Worm (Caenorhabditis elegans) whole organism, L3 larva: ENCODE data around the gene endu-2.

Experiments
- R02D3.7 ChIP-seq: fragments of 150-350 bp; optimal IDR thresholded peaks from 2 replicates; lab custom pipeline; 2014; ENCODE audit warnings: missing biosample characterization, missing genetic modification characterization
- ZK546.5 ChIP-seq: sonication (generic microtip); optimal IDR thresholded peaks from 2 replicates; lab custom pipeline; 2017; ENCODE audit warnings: missing biosample characterization, missing genetic modification characterization
- aly-2 ChIP-seq: fragments of 150-350 bp; optimal IDR thresholded peaks from 2 replicates; lab custom pipeline; 2014; ENCODE audit warnings: missing biosample characterization, missing genetic modification characterization
- ama-1 ChIP-seq: fragments of 150-350 bp; optimal IDR thresholded peaks from 2 replicates; lab custom pipeline; 2018
- ceh-16 ChIP-seq: sonication (generic microtip); optimal IDR thresholded peaks from 2 replicates; lab custom pipeline; 2017; ENCODE audit warnings: missing biosample characterization, missing genetic modification characterization
- ceh-28 ChIP-seq: fragments of 150-350 bp; optimal IDR thresholded peaks from 2 replicates; lab custom pipeline; 2014; ENCODE audit warnings: missing biosample characterization, missing genetic modification reagents, missing genetic modification characterization
- ceh-82 ChIP-seq: fragments of 150-350 bp; optimal IDR thresholded peaks from 2 replicates; lab custom pipeline; 2014; ENCODE audit warnings: missing biosample characterization, missing genetic modification characterization
- daf-12 ChIP-seq: fragments of 150-350 bp; optimal IDR thresholded peaks from 2 replicates; lab custom pipeline; 2014; ENCODE audit warnings: missing biosample characterization, missing genetic modification reagents, missing genetic modification characterization
- egl-27 ChIP-seq: sonication (generic microtip); optimal IDR thresholded peaks from 4 replicates; lab custom pipeline; 2017; ENCODE audit warnings: missing biosample characterization, missing genetic modification reagents, missing genetic modification characterization
- egl-5 ChIP-seq: fragments of 150-350 bp; optimal IDR thresholded peaks from 2 replicates; lab custom pipeline; 2017; ENCODE audit warnings: missing biosample characterization, missing genetic modification reagents, missing genetic modification characterization, inconsistent platforms
- elt-1 ChIP-seq: fragments of 150-350 bp; optimal IDR thresholded peaks from 2 replicates; lab custom pipeline; 2014; ENCODE audit warnings: missing biosample characterization, missing genetic modification characterization
- elt-2 ChIP-seq: sonication (generic microtip); optimal IDR thresholded peaks from 2 replicates; lab custom pipeline; 2016; ENCODE audit warnings: missing genetic modification reagents, mild to moderate bottlenecking, missing genetic modification characterization, missing compliant biosample characterization
- elt-3 ChIP-seq, 3 experiments: fragments of 150-350 bp in 1 of 3; sonication (generic microtip) in 2 of 3; optimal IDR thresholded peaks; 2 replicates in 2 of 3; 4 replicates in 1 of 3; lab custom pipeline; 2014 to 2017; ENCODE audit warnings: missing biosample characterization in 3 of 3, missing genetic modification characterization in 3 of 3
- fkh-10 ChIP-seq: sonication (generic microtip); optimal IDR thresholded peaks from 2 replicates; lab custom pipeline; 2017; ENCODE audit warnings: missing biosample characterization, missing genetic modification reagents, missing genetic modification characterization
- fkh-2 ChIP-seq: fragments of 150-350 bp; optimal IDR thresholded peaks from 2 replicates; lab custom pipeline; 2014; ENCODE audit warnings: missing biosample characterization, missing genetic modification reagents, missing genetic modification characterization
- fos-1 ChIP-seq: fragments of 150-350 bp; optimal IDR thresholded peaks from 2 replicates; lab custom pipeline; 2014; ENCODE audit warnings: missing biosample characterization, missing genetic modification characterization
- jun-1 ChIP-seq: fragments of 150-350 bp; optimal IDR thresholded peaks from 2 replicates; lab custom pipeline; 2014; ENCODE audit warnings: missing biosample characterization, missing genetic modification reagents, missing genetic modification characterization
- lin-15B ChIP-seq: fragments of 150-350 bp; optimal IDR thresholded peaks from 2 replicates; lab custom pipeline; 2014; ENCODE audit warnings: missing biosample characterization, missing genetic modification characterization
- lin-39 ChIP-seq: fragments of 150-350 bp; optimal IDR thresholded peaks from 2 replicates; lab custom pipeline; 2018; ENCODE audit warnings: missing biosample characterization, missing genetic modification reagents, missing genetic modification characterization
- lsy-12 ChIP-seq: sonication (generic microtip); optimal IDR thresholded peaks from 2 replicates; lab custom pipeline; 2016; ENCODE audit warnings: mild to moderate bottlenecking, missing genetic modification characterization, missing compliant biosample characterization
- mdl-1 ChIP-seq: fragments of 150-350 bp; optimal IDR thresholded peaks from 2 replicates; lab custom pipeline; 2014; ENCODE audit warnings: missing biosample characterization, missing genetic modification characterization
- nfya-1 ChIP-seq: sonication (generic microtip); optimal IDR thresholded peaks from 2 replicates; lab custom pipeline; 2017; ENCODE audit warnings: missing genetic modification characterization, mild to moderate bottlenecking, missing compliant biosample characterization, antibody characterized with exemption, moderate library complexity; ENCODE audit not compliant: insufficient read depth
- nhr-11 ChIP-seq: fragments of 150-350 bp; optimal IDR thresholded peaks from 2 replicates; lab custom pipeline; 2014; ENCODE audit warnings: missing biosample characterization, missing genetic modification characterization
- nhr-12 ChIP-seq: fragments of 150-350 bp; optimal IDR thresholded peaks from 2 replicates; lab custom pipeline; 2014; ENCODE audit warnings: missing biosample characterization, missing genetic modification characterization
- nhr-25 ChIP-seq: sonication (generic microtip); optimal IDR thresholded peaks from 2 replicates; lab custom pipeline; 2017; ENCODE audit warnings: missing biosample characterization, missing genetic modification characterization
- nhr-28 ChIP-seq: fragments of 150-350 bp; optimal IDR thresholded peaks from 2 replicates; lab custom pipeline; 2014; ENCODE audit warnings: missing biosample characterization, missing genetic modification characterization
- nhr-43 ChIP-seq: sonication (generic microtip); optimal IDR thresholded peaks from 2 replicates; lab custom pipeline; 2016; ENCODE audit warnings: mild to moderate bottlenecking, missing genetic modification characterization, missing compliant biosample characterization; ENCODE audit not compliant: poor library complexity, severe bottlenecking
- nhr-67 ChIP-seq: fragments of 150-350 bp; optimal IDR thresholded peaks from 2 replicates; lab custom pipeline; 2014; ENCODE audit warnings: missing biosample characterization, missing genetic modification characterization
- nhr-76 ChIP-seq: fragments of 150-350 bp; sonication (generic microtip); optimal IDR thresholded peaks from 5 replicates; lab custom pipeline; 2014; ENCODE audit warnings: missing biosample characterization, missing genetic modification characterization
- pha-4 ChIP-seq: fragments of 150-350 bp; optimal IDR thresholded peaks from 2 replicates; lab custom pipeline; 2014; ENCODE audit warnings: missing biosample characterization, missing genetic modification reagents, missing genetic modification characterization
- pqm-1 ChIP-seq: fragments of 150-350 bp; optimal IDR thresholded peaks from 2 replicates; lab custom pipeline; 2017; ENCODE audit warnings: missing biosample characterization, missing genetic modification characterization, inconsistent platforms
- sea-2 ChIP-seq: fragments of 150-350 bp; sonication (generic microtip); optimal IDR thresholded peaks from 4 replicates; lab custom pipeline; 2014; ENCODE audit warnings: missing biosample characterization, missing genetic modification reagents, missing genetic modification characterization
- snpc-4 ChIP-seq: fragments of 150-350 bp; optimal IDR thresholded peaks from 2 replicates; lab custom pipeline; 2014; ENCODE audit warnings: missing biosample characterization, missing genetic modification characterization
- unc-62 ChIP-seq: fragments of 150-350 bp; sonication (generic microtip); optimal IDR thresholded peaks from 4 replicates; lab custom pipeline; 2014; ENCODE audit warnings: missing biosample characterization, missing genetic modification reagents, missing genetic modification characterization
- zag-1 ChIP-seq: fragments of 150-350 bp; optimal IDR thresholded peaks from 2 replicates; lab custom pipeline; 2014; ENCODE audit warnings: missing biosample characterization, missing genetic modification characterization
- ztf-11 ChIP-seq: fragments of 150-350 bp; optimal IDR thresholded peaks from 2 replicates; lab custom pipeline; 2014; ENCODE audit warnings: missing biosample characterization, missing genetic modification characterization
- ztf-4 ChIP-seq: fragments of 150-350 bp; optimal IDR thresholded peaks from 2 replicates; lab custom pipeline; 2014; ENCODE audit warnings: missing biosample characterization, missing genetic modification characterization

The endu-2 gene

ce11 chrX:8233554-8233953, 8.5 kb upstream of the endu-2 start:
- TF ChIP-seq fkh-2 (no peak), nhr-67 (no peak), daf-12 (no peak), ztf-11 (no peak), nhr-76 (no peak), fos-1 (tag; lab: Kevin White, UChicago) (no peak), lin-15B (tag; lab: Kevin White, UChicago) (no peak), fkh-10 (GFP tag; lab: Kevin White, UChicago) (no peak), nhr-11 (tag; lab: Kevin White, UChicago) (no peak), unc-62 (no peak), egl-27 (tag; lab: Kevin White, UChicago) (no peak), ceh-82 (no peak), sea-2 (no peak), nhr-28 (tag; lab: Kevin White, UChicago) (no peak), ceh-28 (tag; lab: Kevin White, UChicago) (no peak), ztf-4 (tag; lab: Kevin White, UChicago) (no peak), elt-1 (tag; lab: Kevin White, UChicago) (no peak), lsy-12 (no peak), ama-1 (no peak), ZK546.5 (tag; lab: Kevin White, UChicago) (no peak)

- TF ChIP-seq nhr-11 (tag; lab: Kevin White, UChicago): no peak
- TF ChIP-seq egl-27 (tag; lab: Kevin White, UChicago): peak; percentile 11
- peak; percentile 56 for TF ChIP-seq mdl-1
- peak; percentile 65 for TF ChIP-seq lin-39 (tag; lab: Kevin White, UChicago)
- peak in 1 of 3 experiments; percentile 42 for TF ChIP-seq elt-3 (tag; optimal IDR thresholded peaks at IDR 0.05; lab: Kevin White, UChicago)
- peak; percentile 2 for TF ChIP-seq jun-1 (tag; lab: Kevin White, UChicago)
- TF ChIP-seq fkh-10 (GFP tag; lab: Kevin White, UChicago): no peak
- peak; percentile 59 for TF ChIP-seq nhr-25 (tag; lab: Kevin White, UChicago)
- TF ChIP-seq unc-62: peak; percentile 79
- peak; percentile 25 for TF ChIP-seq snpc-4 (tag; lab: Kevin White, UChicago)
- no peak for TF ChIP-seq nhr-12
- TF ChIP-seq egl-5 (tag; lab: Kevin White, UChicago): peak; percentile 93
- TF ChIP-seq nhr-43 (tag; lab: Kevin White, UChicago): peak; percentile 17
- no peak for TF ChIP-seq zag-1 (tag; lab: Kevin White, UChicago)
- TF ChIP-seq nfya-1 (tag; lab: Kevin White, UChicago): peak; percentile 49
Observed at ce11 chrX:8235994-8236393, 6.1 kb upstream of the endu-2 start, which contains the start of gene M60.4. TSS of gene M60.4 (minus strand) at chrX:8236314.

ce11 chrX:8236515-8236914, 5.6 kb upstream of the endu-2 start:
- TF ChIP-seq nhr-12: no peak
- TF ChIP-seq nhr-25 (tag; lab: Kevin White, UChicago): no peak
- TF ChIP-seq egl-27 (tag; lab: Kevin White, UChicago): no peak
- no peak for TF ChIP-seq sea-2
- TF ChIP-seq pha-4 (tag; lab: Kevin White, UChicago): peak; percentile 37
- no peak for TF ChIP-seq jun-1 (tag; lab: Kevin White, UChicago)

ce11 chrX:8238639-8239055, 3.5 kb upstream of the endu-2 start:
- TF ChIP-seq elt-2 (tag; lab: Kevin White, UChicago): peak; percentile 82
- peak; percentile 18 for TF ChIP-seq jun-1 (tag; lab: Kevin White, UChicago)
- TF ChIP-seq R02D3.7 (tag; lab: Kevin White, UChicago): no peak
- no peak for TF ChIP-seq unc-62
- TF ChIP-seq pqm-1 (tag; lab: Kevin White, UChicago): peak; percentile 90
- no peak for TF ChIP-seq ceh-16 (tag; lab: Kevin White, UChicago)

ce11 chrX:8243116-8243515, 1.0 kb downstream of the endu-2 start:
- TF ChIP-seq pha-4 (tag; lab: Kevin White, UChicago) (peak; percentile 61), elt-2 (tag; lab: Kevin White, UChicago) (peak; percentile 97), aly-2 (tag; lab: Kevin White, UChicago) (no peak), mdl-1 (peak; percentile 2), pqm-1 (tag; lab: Kevin White, UChicago) (peak; percentile 99), jun-1 (tag; lab: Kevin White, UChicago) (peak; percentile 86), egl-5 (tag; lab: Kevin White, UChicago) (no peak), R02D3.7 (tag; lab: Kevin White, UChicago) (no peak), elt-1 (tag; lab: Kevin White, UChicago) (no peak), ama-1 (no peak), ceh-82 (no peak), egl-27 (tag; lab: Kevin White, UChicago) (no peak)
